Fruit fly (Drosophila melanogaster) whole organism, prepupa: ENCODE measurements around the gene wisp.

Experiments
- Blimp-1 ChIP-seq: fragments of 200-800 bp; sonication (Bioruptor generic); optimal IDR thresholded peaks from 3 replicates; lab custom pipeline; 2017; ENCODE audit warnings: missing biosample characterization, missing genetic modification characterization, mild to moderate bottlenecking, moderate library complexity, missing genetic modification reagents
- CG10669 ChIP-seq: fragments of 200-800 bp; sonication (Bioruptor generic); optimal IDR thresholded peaks from 3 replicates; lab custom pipeline; 2018; ENCODE audit warnings: missing biosample characterization, mild to moderate bottlenecking, missing genetic modification characterization, moderate library complexity
- CG11294 ChIP-seq: fragments of 200-800 bp; sonication (Bioruptor generic); IDR thresholded peaks from 2 replicates; pipeline ENCODE4 v1.3.6; 2022; ENCODE audit warnings: missing biosample characterization, missing genetic modification characterization
- CG11762 ChIP-seq: fragments of 200-800 bp; sonication (Bioruptor generic); optimal IDR thresholded peaks from 3 replicates; lab custom pipeline; 2016; ENCODE audit warnings: missing biosample characterization, missing genetic modification characterization; ENCODE audit not compliant: insufficient read depth
- CG1621 ChIP-seq: fragments of 200-800 bp; sonication (Bioruptor generic); optimal IDR thresholded peaks from 3 replicates; lab custom pipeline; 2018; ENCODE audit warnings: missing biosample characterization, mild to moderate bottlenecking, missing genetic modification characterization
- CG3919 ChIP-seq: fragments of 200-800 bp; sonication (Bioruptor generic); optimal IDR thresholded peaks from 3 replicates; lab custom pipeline; 2016; ENCODE audit warnings: missing biosample characterization, missing genetic modification characterization
- Hr39 ChIP-seq: fragments of 200-800 bp; sonication (Bioruptor generic); optimal IDR thresholded peaks from 2 replicates; lab custom pipeline; 2016; ENCODE audit warnings: missing biosample characterization, missing genetic modification characterization
- Sox14 ChIP-seq: fragments of 200-800 bp; sonication (Bioruptor generic); optimal IDR thresholded peaks from 3 replicates; lab custom pipeline; 2016; ENCODE audit warnings: missing biosample characterization, missing genetic modification characterization
- dac ChIP-seq: fragments of 200-800 bp; sonication (Bioruptor generic); optimal IDR thresholded peaks from 2 replicates; lab custom pipeline; 2017; ENCODE audit warnings: missing biosample characterization, mild to moderate bottlenecking, missing genetic modification characterization
- fkh ChIP-seq: fragments of 200-800 bp; sonication (Bioruptor generic); optimal IDR thresholded peaks from 3 replicates; lab custom pipeline; 2017; ENCODE audit warnings: missing biosample characterization, mild to moderate bottlenecking, missing genetic modification characterization, moderate library complexity

- TF ChIP-seq Hr39 (no peak), CG3919 (GFP tag; lab: Kevin White, UChicago) (no peak), dac (no peak), CG11762 (GFP tag; lab: Kevin White, UChicago) (no peak), CG11294 (GFP tag; lab: Robert Waterston, UW) (no peak), fkh (GFP tag; lab: Kevin White, UChicago) (no peak), Blimp-1 (GFP tag; lab: Kevin White, UChicago) (no peak), Sox14 (GFP tag; lab: Kevin White, UChicago) (no peak), CG10669 (GFP tag; lab: Kevin White, UChicago) (no peak), CG1621 (tag; lab: Kevin White, UChicago) (no peak)
Measured at dm6 chrX:11868866-11869265, 24.9 kb upstream of the wisp start, which contains the start of the genes Nrd1 and CG1847.
